Worm (Caenorhabditis elegans) whole organism, mixed stage, embryonic: ENCODE data around the gene F16B3.2.
A peak's percentile ranks its signal among the peaks of the same experiment; 100 is the strongest.

ENCODE experiments used
- M03D4.4 ChIP-seq: sonication (generic microtip); optimal IDR thresholded peaks from 2 replicates; lab custom pipeline; 2017; ENCODE audit warnings: mild to moderate bottlenecking, missing genetic modification characterization, missing compliant biosample characterization
- bed-3 ChIP-seq: fragments of 200-800 bp; sonication (Bioruptor generic); optimal IDR thresholded peaks from 3 replicates; lab custom pipeline; 2018; ENCODE audit warnings: mild to moderate bottlenecking, missing genetic modification characterization, moderate library complexity, missing compliant biosample characterization
- ceh-43 ChIP-seq: fragments of 200-800 bp; sonication (Bioruptor generic); optimal IDR thresholded peaks from 2 replicates; lab custom pipeline; 2018; ENCODE audit warnings: mild to moderate bottlenecking, missing genetic modification characterization, moderate library complexity, missing compliant biosample characterization
- ces-1 ChIP-seq: fragments of 150-350 bp; optimal IDR thresholded peaks from 2 replicates; lab custom pipeline; 2014; ENCODE audit warnings: missing biosample characterization, missing genetic modification reagents, missing genetic modification characterization
- elt-1 ChIP-seq: sonication (generic microtip); optimal IDR thresholded peaks from 2 replicates; lab custom pipeline; 2017; ENCODE audit warnings: missing genetic modification characterization, mild to moderate bottlenecking, missing compliant biosample characterization, antibody characterized with exemption, moderate library complexity, borderline replicate concordance; ENCODE audit not compliant: insufficient read depth
- elt-3 ChIP-seq: fragments of 150-350 bp; optimal IDR thresholded peaks from 2 replicates; lab custom pipeline; 2014; ENCODE audit warnings: missing biosample characterization, missing genetic modification characterization
- ham-2 ChIP-seq: fragments of 200-800 bp; sonication (Bioruptor generic); optimal IDR thresholded peaks from 2 replicates; lab custom pipeline; 2018; ENCODE audit warnings: mild to moderate bottlenecking, missing genetic modification characterization, missing compliant biosample characterization
- hlh-1 ChIP-seq: fragments of 150-350 bp; optimal IDR thresholded peaks from 2 replicates; lab custom pipeline; 2014; ENCODE audit warnings: missing biosample characterization, missing genetic modification reagents, missing genetic modification characterization
- lin-32 ChIP-seq: fragments of 200-800 bp; sonication (Bioruptor generic); optimal IDR thresholded peaks from 2 replicates; lab custom pipeline; 2018; ENCODE audit warnings: mild to moderate bottlenecking, missing genetic modification characterization, missing compliant biosample characterization
- mab-5 ChIP-seq: fragments of 150-350 bp; optimal IDR thresholded peaks from 2 replicates; lab custom pipeline; 2014; ENCODE audit warnings: missing biosample characterization, missing genetic modification characterization
- mep-1 ChIP-seq: fragments of 150-350 bp; optimal IDR thresholded peaks from 2 replicates; lab custom pipeline; 2017; ENCODE audit warnings: missing biosample characterization, missing genetic modification reagents, missing genetic modification characterization, inconsistent platforms
- nhr-12 ChIP-seq: fragments of 150-350 bp; optimal IDR thresholded peaks from 2 replicates; lab custom pipeline; 2014; ENCODE audit warnings: missing biosample characterization, missing genetic modification characterization
- nhr-76 ChIP-seq: sonication (generic microtip); optimal IDR thresholded peaks from 2 replicates; lab custom pipeline; 2017; ENCODE audit warnings: missing biosample characterization, missing genetic modification characterization
- pha-4 ChIP-seq: fragments of 150-350 bp; optimal IDR thresholded peaks from 2 replicates; lab custom pipeline; 2018; ENCODE audit warnings: missing biosample characterization, missing genetic modification reagents, missing genetic modification characterization
- sem-2 ChIP-seq: fragments of 200-800 bp; sonication (Bioruptor generic); optimal IDR thresholded peaks from 2 replicates; lab custom pipeline; 2018; ENCODE audit warnings: mild to moderate bottlenecking, missing genetic modification characterization, missing compliant biosample characterization
- snpc-4 ChIP-seq: fragments of 150-350 bp; optimal IDR thresholded peaks from 2 replicates; lab custom pipeline; 2014; ENCODE audit warnings: missing biosample characterization, missing genetic modification characterization
- sptf-1 ChIP-seq: sonication (generic microtip); optimal IDR thresholded peaks from 2 replicates; lab custom pipeline; 2017; ENCODE audit warnings: mild to moderate bottlenecking, missing genetic modification characterization, moderate library complexity, missing compliant biosample characterization
- unc-120 ChIP-seq: sonication (generic microtip); optimal IDR thresholded peaks from 2 replicates; lab custom pipeline; 2017; ENCODE audit warnings: missing genetic modification characterization, missing compliant biosample characterization; ENCODE audit not compliant: poor library complexity, severe bottlenecking
- unc-39 ChIP-seq: fragments of 150-350 bp; optimal IDR thresholded peaks from 2 replicates; lab custom pipeline; 2014; ENCODE audit warnings: missing biosample characterization, missing genetic modification characterization
- unc-62 ChIP-seq: fragments of 150-350 bp; optimal IDR thresholded peaks from 2 replicates; lab custom pipeline; 2014; ENCODE audit warnings: missing biosample characterization, missing genetic modification reagents, missing genetic modification characterization
- zip-8 ChIP-seq: fragments of 150-350 bp; optimal IDR thresholded peaks from 2 replicates; lab custom pipeline; 2014; ENCODE audit warnings: missing biosample characterization, missing genetic modification characterization
- ztf-11 ChIP-seq: fragments of 150-350 bp; optimal IDR thresholded peaks from 2 replicates; lab custom pipeline; 2014; ENCODE audit warnings: missing biosample characterization, missing genetic modification characterization

The F16B3.2 gene

ce11 chrV:1307730-1308129, 7.2 kb upstream of the F16B3.2 start:
- TF ChIP-seq snpc-4 (tag; lab: Kevin White, UChicago) (no peak), nhr-12 (tag; lab: Kevin White, UChicago) (no peak)
- TF ChIP-seq, all 35 proteins: peak for 0

- TF ChIP-seq ceh-43 (GFP tag; lab: Kevin White, UChicago) = no peak
- peak; percentile 84 for TF ChIP-seq ces-1 (GFP tag; lab: Kevin White, UChicago)
Measured at ce11 chrV:1313274-1313673, 1.6 kb upstream of the F16B3.2 start.

DNA sequence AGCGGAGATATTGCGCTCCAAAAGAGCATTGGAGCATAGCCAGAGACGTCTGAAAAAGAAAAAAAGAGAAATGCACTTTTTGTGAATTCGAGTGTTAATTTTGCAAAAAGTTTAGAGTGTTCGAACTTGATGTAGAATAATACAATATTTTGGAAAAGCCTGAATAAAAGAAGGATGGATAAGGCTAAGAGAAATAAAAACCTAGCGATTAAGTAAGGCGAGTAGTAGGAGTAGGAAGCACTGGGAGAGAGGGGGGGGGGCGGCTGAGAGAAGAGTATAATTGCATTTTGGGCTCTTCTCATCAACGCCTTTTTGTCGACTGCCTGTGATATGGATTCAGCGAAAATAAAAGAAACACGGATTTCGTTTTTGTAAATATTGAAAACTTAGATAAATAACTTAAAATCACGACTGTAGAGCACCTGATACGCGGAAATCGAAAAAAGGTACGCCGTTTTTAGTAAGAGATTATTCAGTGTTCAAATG, 3.0 kb downstream of the F16B3.2 start, which contains the start of gene F16B3.3:
Gene F16B3.3, minus strand, starts transcription at position 51 of the 486 bp plus-strand sequence.
- TF ChIP-seq pha-4 (tag; lab: Kevin White, UChicago) (no peak), ces-1 (GFP tag; lab: Kevin White, UChicago) (peak; percentile 76), sem-2 (GFP tag; lab: Kevin White, UChicago) (no peak), lin-32 (no peak), nhr-76 (tag; lab: Kevin White, UChicago) (no peak), sptf-1 (no peak)

ce11 chrV:1321776-1322175, 6.9 kb downstream of the F16B3.2 start:
- peak; percentile 72 for TF ChIP-seq ces-1 (GFP tag; lab: Kevin White, UChicago)
- TF ChIP-seq elt-1 (tag; lab: Kevin White, UChicago) = no peak
- TF ChIP-seq, all 35 proteins: peak for 1

DNA sequence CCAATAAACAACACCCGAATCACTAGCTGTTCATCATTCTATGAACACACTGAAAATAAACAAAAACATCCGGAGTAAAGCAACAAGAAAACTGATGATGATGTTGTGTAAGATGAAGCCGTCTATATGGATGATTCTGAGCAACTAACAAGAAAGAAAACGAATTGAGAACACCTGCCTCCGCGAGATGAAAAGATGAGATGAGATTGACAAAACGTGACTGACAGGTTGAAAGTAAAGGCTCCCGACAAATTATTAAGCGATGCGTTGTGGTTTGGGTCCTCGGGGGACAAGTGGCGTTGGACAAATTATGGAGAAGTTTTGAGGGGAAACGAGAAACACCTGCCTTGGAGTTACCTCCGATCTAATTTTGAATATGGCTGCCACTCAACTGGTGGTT, 11.1 kb downstream of the F16B3.2 start:
- no peak for TF ChIP-seq snpc-4 (tag; lab: Kevin White, UChicago)
- no peak for TF ChIP-seq mab-5 (tag; lab: Kevin White, UChicago)
- TF ChIP-seq hlh-1 (tag; lab: Kevin White, UChicago) = peak; percentile 46
- peak; percentile 72 for TF ChIP-seq unc-62 (GFP tag; lab: Kevin White, UChicago)

- TF ChIP-seq hlh-1 (tag; lab: Kevin White, UChicago) (peak; percentile 61), unc-62 (GFP tag; lab: Kevin White, UChicago) (peak; percentile 71), M03D4.4 (tag; lab: Kevin White, UChicago) (no peak), bed-3 (GFP tag; lab: Kevin White, UChicago) (no peak), unc-39 (no peak), mep-1 (tag; lab: Kevin White, UChicago) (no peak), ztf-11 (tag; lab: Kevin White, UChicago) (no peak), unc-120 (tag; lab: Kevin White, UChicago) (peak; percentile 27)
- TF ChIP-seq, all 35 proteins: peak for 3
Measured at ce11 chrV:1327317-1327716, 12.4 kb downstream of the F16B3.2 start.

ce11 chrV:1335896-1336295, 21.0 kb downstream of the F16B3.2 start:
- TF ChIP-seq nhr-76 (tag; lab: Kevin White, UChicago) = no peak
- no peak for TF ChIP-seq unc-39
- TF ChIP-seq bed-3 (GFP tag; lab: Kevin White, UChicago) = no peak
- no peak for TF ChIP-seq elt-3 (tag; lab: Kevin White, UChicago)
- no peak for TF ChIP-seq ces-1 (GFP tag; lab: Kevin White, UChicago)
- TF ChIP-seq zip-8 = no peak
- TF ChIP-seq, all 35 proteins: peak for 0

ce11 chrV:1337701-1338100, 22.8 kb downstream of the F16B3.2 start:
- TF ChIP-seq hlh-1 (tag; lab: Kevin White, UChicago) (no peak), sem-2 (GFP tag; lab: Kevin White, UChicago) (no peak), ceh-43 (GFP tag; lab: Kevin White, UChicago) (no peak), nhr-76 (tag; lab: Kevin White, UChicago) (no peak), M03D4.4 (tag; lab: Kevin White, UChicago) (no peak), ham-2 (GFP tag; lab: Kevin White, UChicago) (no peak), ces-1 (GFP tag; lab: Kevin White, UChicago) (peak; percentile 38)
